Fruit fly (Drosophila melanogaster) whole organism, embryonic: Measurements from ENCODE around the gene CG31125.

Experiments used
- CG1233 ChIP-seq: fragments of 200-800 bp; sonication (Bioruptor generic); optimal IDR thresholded peaks from 4 replicates; lab custom pipeline; 2018; ENCODE audit warnings: missing biosample characterization, mild to moderate bottlenecking, missing genetic modification characterization
- CG13424 ChIP-seq: fragments of 200-800 bp; sonication (Bioruptor generic); optimal IDR thresholded peaks from 2 replicates; lab custom pipeline; 2019; ENCODE audit warnings: missing biosample characterization, mild to moderate bottlenecking, missing genetic modification characterization, moderate library complexity
- CG2202 ChIP-seq: fragments of 200-800 bp; sonication (Bioruptor generic); optimal IDR thresholded peaks from 2 replicates; lab custom pipeline; 2018; ENCODE audit warnings: missing biosample characterization, mild to moderate bottlenecking, missing genetic modification characterization
- CG43689 ChIP-seq: fragments of 200-800 bp; sonication (Bioruptor generic); IDR thresholded peaks from 2 replicates; pipeline ENCODE4 v1.3.6; 2022; ENCODE audit warnings: missing biosample characterization, missing genetic modification characterization
- CG9609 ChIP-seq: fragments of 200-800 bp; sonication (Bioruptor generic); optimal IDR thresholded peaks from 3 replicates; lab custom pipeline; 2016; ENCODE audit warnings: missing biosample characterization, missing genetic modification characterization
- Dip2 ChIP-seq: fragments of 200-800 bp; sonication (Bioruptor generic); IDR thresholded peaks from 2 replicates; pipeline ENCODE4 v1.3.6; 2022; ENCODE audit warnings: missing biosample characterization, missing genetic modification characterization
- Nf-YC ChIP-seq: fragments of 200-800 bp; optimal IDR thresholded peaks from 3 replicates; lab custom pipeline; 2019; ENCODE audit warnings: missing biosample characterization, mild to moderate bottlenecking, missing genetic modification characterization, moderate library complexity
- Sox102F ChIP-seq: fragments of 200-800 bp; sonication (Bioruptor generic); optimal IDR thresholded peaks from 2 replicates; lab custom pipeline; 2018; ENCODE audit warnings: missing biosample characterization, mild to moderate bottlenecking, missing genetic modification characterization, moderate library complexity
- Spps ChIP-seq: fragments of 200-800 bp; sonication (Bioruptor generic); optimal IDR thresholded peaks from 2 replicates; lab custom pipeline; 2018; ENCODE audit warnings: missing biosample characterization, mild to moderate bottlenecking, missing genetic modification characterization
- YL-1 ChIP-seq: fragments of 200-800 bp; sonication (Bioruptor generic); optimal IDR thresholded peaks from 3 replicates; lab custom pipeline; 2017; ENCODE audit warnings: missing biosample characterization, mild to moderate bottlenecking, missing genetic modification characterization
- gsb ChIP-seq: fragments of 200-800 bp; sonication (Bioruptor generic); IDR thresholded peaks from 2 replicates; pipeline ENCODE4 v1.3.6; 2022; ENCODE audit warnings: missing biosample characterization, missing genetic modification characterization
- sna ChIP-seq: fragments of 200-800 bp; sonication (Bioruptor generic); IDR thresholded peaks from 2 replicates; pipeline ENCODE4 v1.3.6; 2022; ENCODE audit warnings: missing biosample characterization, missing genetic modification characterization; ENCODE audit not compliant: partially characterized antibody

DNA sequence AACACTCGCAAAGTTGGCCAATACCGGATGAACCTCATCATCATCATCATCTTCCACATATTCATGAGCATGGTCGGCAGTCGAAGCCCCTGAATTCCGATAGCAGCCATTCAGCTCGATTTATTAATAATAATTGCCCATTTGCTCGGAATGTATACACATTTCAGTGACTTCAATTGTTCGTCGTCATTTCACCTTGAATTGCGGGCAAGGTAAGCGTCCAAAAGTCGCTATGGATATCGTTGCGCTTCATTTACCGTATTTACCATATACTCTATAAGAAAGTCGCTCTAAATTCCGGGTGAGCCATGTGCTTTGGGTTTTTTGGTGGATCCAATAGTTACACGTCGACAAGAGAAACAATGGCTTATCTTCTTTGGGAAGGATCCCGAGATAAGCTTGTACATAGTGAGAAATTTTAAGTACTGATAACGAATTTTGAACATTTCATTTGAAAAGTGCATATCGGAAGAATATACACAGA lies 28.6 kb downstream of the CG31125 start:
- TF ChIP-seq Sox102F (GFP tag; lab: Kevin White, UChicago), result no peak
- TF ChIP-seq CG9609 (GFP tag; lab: Kevin White, UChicago), result no peak
- TF ChIP-seq CG13424 (tag; lab: Kevin White, UChicago), result peak; percentile 54
- TF ChIP-seq Spps (tag; lab: Kevin White, UChicago), result no peak
- TF ChIP-seq CG43689 (GFP tag; lab: Robert Waterston, UW), result peak; percentile 30; the same call in 1 of the 2 replicates
- no peak for TF ChIP-seq Nf-YC (tag; lab: Kevin White, UChicago)
- TF ChIP-seq CG1233 (GFP tag; lab: Kevin White, UChicago), result no peak
- no peak for TF ChIP-seq sna (GFP tag; lab: Robert Waterston, UW)
- no peak for TF ChIP-seq Dip2 (GFP tag; lab: Robert Waterston, UW)
- 0 out of 2 replicates have a peak, but pooled peaks have one; percentile 49 for TF ChIP-seq gsb (GFP tag; lab: Robert Waterston, UW)
- TF ChIP-seq CG2202, result no peak
- no peak for TF ChIP-seq YL-1 (GFP tag; lab: Kevin White, UChicago)
